Worm (Caenorhabditis elegans): ENCODE data around the gene B0228.7.

The B0228.7 gene

DNA sequence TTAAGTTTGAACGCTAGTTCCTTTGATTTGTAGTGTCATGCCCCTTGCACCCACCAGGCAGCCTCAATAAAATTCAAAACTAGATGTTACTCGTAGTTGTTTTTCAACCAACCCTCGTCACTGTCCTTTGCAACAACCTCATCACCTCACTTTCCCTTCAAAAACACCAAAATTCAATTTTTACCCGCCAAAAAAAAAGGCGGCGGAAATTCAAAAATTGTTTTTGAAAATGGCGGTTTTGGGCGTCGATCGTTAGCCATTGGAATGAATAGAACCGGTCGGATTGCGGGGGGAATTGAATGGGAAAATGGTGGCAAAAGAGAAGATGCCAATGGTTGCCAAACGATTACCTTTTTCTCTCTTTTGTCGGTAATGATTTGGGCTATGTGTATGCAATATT, 47.2 kb upstream of the B0228.7 start:
- TF ChIP-seq fos-1 (tag; optimal IDR thresholded peaks at IDR 0.05) (no peak), lin-15B (tag; optimal IDR thresholded peaks at IDR 0.05) (no peak), dpl-1 (GFP tag; optimal IDR thresholded peaks at IDR 0.05) (peak; percentile 17 to 50 (median 40)), unc-86 (tag; optimal IDR thresholded peaks at IDR 0.05) (no peak), elt-3 (tag; optimal IDR thresholded peaks at IDR 0.05) (no peak), blmp-1 (tag; optimal IDR thresholded peaks at IDR 0.05) (peak; percentile 53), mep-1 (tag; optimal IDR thresholded peaks at IDR 0.05) (no peak), nhr-77 (tag; optimal IDR thresholded peaks at IDR 0.05) (no peak), dsc-1 (tag; optimal IDR thresholded peaks at IDR 0.05) (no peak), nhr-11 (tag; optimal IDR thresholded peaks at IDR 0.05) (no peak), egl-27 (tag; optimal IDR thresholded peaks at IDR 0.05) (no peak), grh-1 (GFP tag; IDR thresholded peaks at IDR 0.05) (no peak), egl-13 (tag; optimal IDR thresholded peaks at IDR 0.05) (no peak), lin-14 (GFP tag; optimal IDR thresholded peaks at IDR 0.05) (peak; percentile 17), nhr-237 (tag; optimal IDR thresholded peaks at IDR 0.05) (no peak), ama-1 (optimal IDR thresholded peaks at IDR 0.05) (no peak), ztf-4 (tag; optimal IDR thresholded peaks at IDR 0.05) (no peak), hlh-4 (tag; optimal IDR thresholded peaks at IDR 0.05) (no peak), efl-1 (optimal IDR thresholded peaks at IDR 0.05) (peak in 1 of 2 experiments; percentile 11), efl-1 (GFP tag; optimal IDR thresholded peaks at IDR 0.05 in 1 of 2) (peak; percentile 46 to 94), lin-35 (GFP tag; optimal IDR thresholded peaks at IDR 0.05) (peak in 1 of 2 experiments; percentile 63), nhr-85 (tag) (peak; percentile 18), alr-1 (tag; optimal IDR thresholded peaks at IDR 0.05; ENCODE audit: borderline replicate concordance) (no peak)

DNA sequence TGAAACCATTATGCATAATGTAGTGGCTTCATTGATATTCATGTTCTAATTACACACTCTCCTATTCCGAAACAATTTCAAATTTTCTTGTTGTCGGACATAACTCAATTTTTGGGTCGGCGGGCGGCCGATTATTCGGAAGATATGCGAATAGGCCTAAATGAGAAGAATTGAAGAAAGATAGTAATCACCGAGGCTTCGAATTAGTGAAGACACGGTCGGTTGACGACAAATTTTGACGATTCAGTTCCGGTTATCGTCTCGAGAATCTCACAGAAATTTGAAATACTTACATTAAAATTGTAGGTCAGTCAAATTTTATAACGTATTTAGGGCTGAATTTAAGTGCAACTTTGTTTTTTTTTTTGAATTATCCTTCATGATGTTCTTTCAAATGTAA, 44.4 kb upstream of the B0228.7 start:
- TF ChIP-seq blmp-1 (tag; optimal IDR thresholded peaks at IDR 0.05) (peak; percentile 49), snu-23 (GFP tag; optimal IDR thresholded peaks at IDR 0.05) (no peak), jun-1 (tag; optimal IDR thresholded peaks at IDR 0.05) (no peak), lin-14 (GFP tag; optimal IDR thresholded peaks at IDR 0.05) (peak; percentile 18), sox-4 (tag; optimal IDR thresholded peaks at IDR 0.05) (no peak), tlp-1 (tag; optimal IDR thresholded peaks at IDR 0.05) (peak; percentile 1), mab-9 (GFP tag; IDR thresholded peaks at IDR 0.05) (no peak), C34B4.2 (tag; optimal IDR thresholded peaks at IDR 0.05) (no peak), alr-1 (tag; optimal IDR thresholded peaks at IDR 0.05; ENCODE audit: borderline replicate concordance) (no peak), fkh-4 (tag; optimal IDR thresholded peaks at IDR 0.05; ENCODE audit: borderline replicate concordance) (no peak), swsn-7 (tag; optimal IDR thresholded peaks at IDR 0.05) (no peak), efl-1 (optimal IDR thresholded peaks at IDR 0.05) (no peak), efl-1 (GFP tag; optimal IDR thresholded peaks at IDR 0.05 in 1 of 2) (no peak), hlh-17 (GFP tag; optimal IDR thresholded peaks at IDR 0.05; ENCODE audit: borderline replicate concordance) (no peak), hlh-4 (tag; optimal IDR thresholded peaks at IDR 0.05) (no peak), pax-3 (tag; optimal IDR thresholded peaks at IDR 0.05) (no peak), ceh-82 (tag; optimal IDR thresholded peaks at IDR 0.05) (no peak), nhr-19 (GFP tag; conservative IDR thresholded peaks at IDR 0.05) (no peak), aha-1 (tag; optimal IDR thresholded peaks at IDR 0.05) (no peak), nhr-76 (tag; optimal IDR thresholded peaks at IDR 0.05) (no peak), irx-1 (tag; optimal IDR thresholded peaks at IDR 0.05) (no peak), skn-1 (tag; optimal IDR thresholded peaks at IDR 0.05) (no peak), nhr-85 (tag) (peak; percentile 49)

DNA sequence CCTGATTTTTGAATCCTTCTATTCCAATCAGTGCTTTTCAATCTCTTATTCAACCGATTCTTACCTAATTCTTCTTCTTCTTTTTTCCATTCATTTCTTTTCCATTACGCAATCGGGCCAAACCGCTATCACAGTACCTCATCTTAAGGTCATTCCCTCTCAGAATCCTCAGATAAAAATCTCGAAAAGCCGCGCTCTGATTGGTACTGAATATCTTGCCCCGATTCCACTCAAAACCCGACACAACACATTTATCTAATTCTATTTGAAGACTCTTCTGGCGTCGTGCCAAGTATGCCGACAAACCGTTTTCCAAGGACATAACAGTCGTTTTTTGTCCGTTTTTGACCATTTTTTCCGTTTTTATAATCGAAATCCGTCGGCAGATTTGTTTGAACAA, 43.1 kb upstream of the B0228.7 start:
- TF ChIP-seq hlh-4 (tag; optimal IDR thresholded peaks at IDR 0.05): no peak
- no peak for TF ChIP-seq hpl-2 (GFP tag; optimal IDR thresholded peaks at IDR 0.05)
- TF ChIP-seq C04F5.9 (tag; optimal IDR thresholded peaks at IDR 0.05): no peak
- peak; percentile 42 for TF ChIP-seq rnt-1 (tag; optimal IDR thresholded peaks at IDR 0.05)
- TF ChIP-seq alr-1 (tag; optimal IDR thresholded peaks at IDR 0.05; ENCODE audit: borderline replicate concordance): no peak
- peak; percentile 20 for TF ChIP-seq tlp-1 (tag; optimal IDR thresholded peaks at IDR 0.05)
- TF ChIP-seq fkh-8 (tag; optimal IDR thresholded peaks at IDR 0.05): no peak
- no peak for TF ChIP-seq sup-37 (GFP tag; optimal IDR thresholded peaks at IDR 0.05)
- TF ChIP-seq ets-5 (GFP tag; IDR thresholded peaks at IDR 0.05): no peak
- peak; percentile 6 for TF ChIP-seq efl-3 (GFP tag; optimal IDR thresholded peaks at IDR 0.05)
- no peak for TF ChIP-seq nhr-237 (tag; optimal IDR thresholded peaks at IDR 0.05)
- TF ChIP-seq C34B4.2 (tag; optimal IDR thresholded peaks at IDR 0.05): no peak
- TF ChIP-seq elt-3 (tag; optimal IDR thresholded peaks at IDR 0.05): no peak
- no peak for TF ChIP-seq ceh-90 (tag; optimal IDR thresholded peaks at IDR 0.05)
- TF ChIP-seq nhr-28 (tag; optimal IDR thresholded peaks at IDR 0.05): no peak
- no peak for TF ChIP-seq ceh-63 (GFP tag; optimal IDR thresholded peaks at IDR 0.05)
- TF ChIP-seq ceh-82 (tag; optimal IDR thresholded peaks at IDR 0.05): no peak
- no peak for TF ChIP-seq unc-130 (tag; optimal IDR thresholded peaks at IDR 0.05)
- no peak for TF ChIP-seq mef-2 (tag; optimal IDR thresholded peaks at IDR 0.05)
- no peak for TF ChIP-seq nhr-77 (tag; optimal IDR thresholded peaks at IDR 0.05)
- TF ChIP-seq tbx-2 (tag; optimal IDR thresholded peaks at IDR 0.05): no peak
